Fruit fly (Drosophila melanogaster) whole organism, prepupa: ENCODE data around the gene hng2.

Experiments used
- CG11762 ChIP-seq: fragments of 200-800 bp; sonication (Bioruptor generic); optimal IDR thresholded peaks from 3 replicates; lab custom pipeline; 2016; ENCODE audit warnings: missing biosample characterization, missing genetic modification characterization; ENCODE audit not compliant: insufficient read depth
- CG9139 ChIP-seq: fragments of 200-800 bp; sonication (Bioruptor generic); optimal IDR thresholded peaks from 3 replicates; lab custom pipeline; 2017; ENCODE audit warnings: missing biosample characterization, mild to moderate bottlenecking, missing genetic modification characterization
- Eip75B ChIP-seq: fragments of 200-800 bp; sonication (Bioruptor generic); optimal IDR thresholded peaks from 3 replicates; lab custom pipeline; 2016; ENCODE audit warnings: missing biosample characterization, missing genetic modification characterization
- Gug ChIP-seq: fragments of 200-800 bp; sonication (Bioruptor generic); IDR thresholded peaks from 2 replicates; pipeline ENCODE4 v1.3.6; 2022; ENCODE audit warnings: missing biosample characterization, missing genetic modification characterization
- OdsH ChIP-seq: fragments of 200-800 bp; sonication (Bioruptor generic); optimal IDR thresholded peaks from 3 replicates; lab custom pipeline; 2016; ENCODE audit warnings: missing biosample characterization, missing genetic modification characterization
- Sox102F ChIP-seq: fragments of 200-800 bp; sonication (Bioruptor generic); optimal IDR thresholded peaks from 2 replicates; lab custom pipeline; 2016; ENCODE audit warnings: missing biosample characterization, mild to moderate bottlenecking, missing genetic modification characterization
- Sox14 ChIP-seq: fragments of 200-800 bp; sonication (Bioruptor generic); optimal IDR thresholded peaks from 3 replicates; lab custom pipeline; 2016; ENCODE audit warnings: missing biosample characterization, missing genetic modification characterization
- eg ChIP-seq: fragments of 200-800 bp; sonication (Bioruptor generic); IDR thresholded peaks from 3 replicates; pipeline ENCODE4 v1.3.6; 2022; ENCODE audit warnings: missing biosample characterization, missing genetic modification characterization
- salr ChIP-seq, 2 experiments: fragments of 200-800 bp; sonication (Bioruptor generic); optimal IDR thresholded peaks; 3 replicates each; lab custom pipeline; 2016 to 2018; ENCODE audit warnings: missing biosample characterization in 2 of 2, missing genetic modification characterization in 2 of 2, mild to moderate bottlenecking in 1 of 2

dm6 chr3R:8801126-8801762 is 4.9 kb upstream of the hng2 start, which contains the start of the genes Pif1A, Pif1B and CCT7:
- TF ChIP-seq OdsH (GFP tag; lab: Kevin White, UChicago): peak; percentile 3
- TF ChIP-seq CG11762 (GFP tag; lab: Kevin White, UChicago): no peak
- no peak for TF ChIP-seq Gug
- TF ChIP-seq eg (GFP tag; lab: Robert Waterston, UW): no peak
- TF ChIP-seq CG9139 (GFP tag; lab: Kevin White, UChicago): no peak
- TF ChIP-seq salr (GFP tag; optimal IDR thresholded peaks at IDR 0.05; lab: Kevin White, UChicago): no peak
- peak; percentile 31 for TF ChIP-seq Sox14 (GFP tag; lab: Kevin White, UChicago)
- no peak for TF ChIP-seq Eip75B (GFP tag; lab: Kevin White, UChicago)
- TF ChIP-seq Sox102F: no peak
